Fruit fly (Drosophila melanogaster) S2 (cell line): ENCODE results near the gene CG6999.

Experiments
- CG8478 ChIP-seq: fragments of >200 bp; optimal IDR thresholded peaks from 2 replicates; lab custom pipeline; 2018
- CTCF ChIP-seq, 2 experiments: fragments of >200 bp; optimal IDR thresholded peaks; 2 replicates each; lab custom pipeline; 2018

dm6 chrX:9068822-9069221 lies 19.3 kb upstream of the CG6999 start:
- TF ChIP-seq CTCF (optimal IDR thresholded peaks at IDR 0.05; lab: Kevin White, UChicago) (no peak), CG8478 (lab: Kevin White, UChicago) (no peak)
